Fruit fly (Drosophila melanogaster): Measurements from ENCODE around the gene CG2187.
A peak's percentile ranks its signal among the peaks of the same experiment; 100 is the strongest.

The CG2187 gene

DNA sequence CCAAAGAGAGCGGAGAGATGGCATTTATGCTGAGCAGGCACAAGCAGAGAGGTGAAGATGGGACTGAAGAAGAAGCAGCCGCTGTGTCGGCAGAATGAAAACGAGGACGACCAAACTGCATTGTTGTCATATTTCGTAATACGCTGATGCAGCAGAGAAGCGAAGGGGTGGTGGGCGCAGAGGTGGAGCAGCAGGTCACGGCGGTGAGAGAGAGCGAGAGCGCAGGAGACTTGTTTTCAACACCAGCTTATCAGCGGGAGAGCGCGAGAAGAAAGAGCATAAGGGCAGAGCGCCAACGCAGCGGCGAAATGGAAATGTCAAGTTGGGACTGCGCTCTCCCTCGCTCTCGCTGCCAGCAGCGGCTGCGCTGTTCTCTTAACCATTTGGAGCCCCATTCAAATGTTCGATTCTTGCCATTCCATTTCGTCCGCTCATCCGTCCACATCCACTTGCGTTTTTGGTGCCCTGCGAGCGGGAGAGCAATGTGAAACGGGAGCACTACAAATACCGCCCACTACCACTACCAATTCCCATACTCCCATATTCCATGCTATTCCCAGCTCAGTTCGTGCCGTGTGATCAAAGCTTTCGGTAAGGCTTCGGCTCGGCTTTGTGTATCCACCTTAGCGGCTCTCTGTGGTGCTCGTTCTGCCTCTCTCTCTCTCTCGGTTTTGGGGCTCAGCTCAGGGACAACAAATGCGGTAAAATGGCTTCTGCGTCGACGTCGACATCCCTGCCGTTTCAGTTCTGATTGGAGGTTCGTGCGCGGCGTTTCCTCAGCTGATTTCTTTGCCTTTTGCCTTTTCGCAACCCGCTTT lies 44.9 kb downstream of the CG2187 start, which contains the start of gene ttk:
TSS of gene ttk (plus strand) at position 562 of the 818 bp plus-strand sequence.
- TF ChIP-seq Hr4 (GFP tag; optimal IDR thresholded peaks at IDR 0.05) = no peak
- no peak for TF ChIP-seq net (GFP tag; optimal IDR thresholded peaks at IDR 0.05)
- TF ChIP-seq CG8119 (GFP tag; IDR thresholded peaks at IDR 0.05) = no peak
- TF ChIP-seq CG9139 (GFP tag; optimal IDR thresholded peaks at IDR 0.05) = peak; percentile 56
- peak; percentile 11 for TF ChIP-seq esn (GFP tag; optimal IDR thresholded peaks at IDR 0.05)
- TF ChIP-seq topi (GFP tag; optimal IDR thresholded peaks at IDR 0.05) = peak; percentile 2
- peak; percentile 75 for TF ChIP-seq Eip75B (GFP tag; optimal IDR thresholded peaks at IDR 0.05)
- TF ChIP-seq CG16779 (tag; optimal IDR thresholded peaks at IDR 0.05) = no peak
- TF ChIP-seq CG6276 (GFP tag; optimal IDR thresholded peaks at IDR 0.05) = peak; percentile 21
- TF ChIP-seq lz (GFP tag; optimal IDR thresholded peaks at IDR 0.05) = no peak
- TF ChIP-seq CG11902 (GFP tag; optimal IDR thresholded peaks at IDR 0.05) = no peak
- TF ChIP-seq CG6854 (GFP tag; optimal IDR thresholded peaks at IDR 0.05) = peak; percentile 43
- no peak for TF ChIP-seq salr (GFP tag; optimal IDR thresholded peaks at IDR 0.05)
- no peak for TF ChIP-seq Eip93F (GFP tag; optimal IDR thresholded peaks at IDR 0.05)
- TF ChIP-seq CG8632 (GFP tag; optimal IDR thresholded peaks at IDR 0.05) = peak; percentile 13
- no peak for TF ChIP-seq CG4318 (GFP tag; optimal IDR thresholded peaks at IDR 0.05)
- TF ChIP-seq fd85E (GFP tag; optimal IDR thresholded peaks at IDR 0.05) = no peak
- no peak for TF ChIP-seq CG8319 (GFP tag; optimal IDR thresholded peaks at IDR 0.05)
- TF ChIP-seq CG11294 (GFP tag; IDR thresholded peaks at IDR 0.05) = no peak
- TF ChIP-seq dsx (GFP tag; optimal IDR thresholded peaks at IDR 0.05; ENCODE audit: poor library complexity, severe bottlenecking) = peak; percentile 81
- TF ChIP-seq Met (GFP tag; optimal IDR thresholded peaks at IDR 0.05) = peak; percentile 22
- no peak for TF ChIP-seq Hr38 (GFP tag; optimal IDR thresholded peaks at IDR 0.05)
- peak; percentile 63 for TF ChIP-seq Sox102F (GFP tag; optimal IDR thresholded peaks at IDR 0.05)
- peak; percentile 11 for TF ChIP-seq Lpt (GFP tag; optimal IDR thresholded peaks at IDR 0.05)
- peak; percentile 77 for TF ChIP-seq Eip78C (GFP tag)
- peak; percentile 20 for TF ChIP-seq CG6808 (GFP tag; optimal IDR thresholded peaks at IDR 0.05)
- peak; percentile 10 for TF ChIP-seq CG3919 (GFP tag; optimal IDR thresholded peaks at IDR 0.05)
- TF ChIP-seq pdm3 (GFP tag; optimal IDR thresholded peaks at IDR 0.05) = no peak
- no peak for TF ChIP-seq Gug (GFP tag; IDR thresholded peaks at IDR 0.05)
- TF ChIP-seq CG34406 (GFP tag; optimal IDR thresholded peaks at IDR 0.05) = no peak
- peak; percentile 36 for TF ChIP-seq CG1621 (tag; optimal IDR thresholded peaks at IDR 0.05)
- TF ChIP-seq OdsH (GFP tag; optimal IDR thresholded peaks at IDR 0.05) = no peak
- no peak for TF ChIP-seq Hr39 (GFP tag; optimal IDR thresholded peaks at IDR 0.05)
- TF ChIP-seq Ets96B (tag; optimal IDR thresholded peaks at IDR 0.05) = no peak
- peak; percentile 6 for TF ChIP-seq CG6792 (GFP tag; optimal IDR thresholded peaks at IDR 0.05)
- TF ChIP-seq Sox15 (GFP tag; optimal IDR thresholded peaks at IDR 0.05) = no peak
- TF ChIP-seq CG10669 (GFP tag; optimal IDR thresholded peaks at IDR 0.05) = no peak
- TF ChIP-seq achi (GFP tag; optimal IDR thresholded peaks at IDR 0.05) = no peak
- TF ChIP-seq fd59A (GFP tag; optimal IDR thresholded peaks at IDR 0.05) = no peak
- TF ChIP-seq ss (GFP tag; optimal IDR thresholded peaks at IDR 0.05) = peak; percentile 17 to 43
- no peak for TF ChIP-seq dac (GFP tag; optimal IDR thresholded peaks at IDR 0.05)
- TF ChIP-seq fkh (GFP tag; optimal IDR thresholded peaks at IDR 0.05) = peak; percentile 13
- TF ChIP-seq CG7368 (GFP tag; optimal IDR thresholded peaks at IDR 0.05) = no peak
- peak; percentile 49; the same call in 2 of the 3 replicates for TF ChIP-seq CG6163 (GFP tag; IDR thresholded peaks at IDR 0.05)
- TF ChIP-seq CG10631 (GFP tag; optimal IDR thresholded peaks at IDR 0.05) = no peak
- peak; percentile 9 for TF ChIP-seq Smox (GFP tag; optimal IDR thresholded peaks at IDR 0.05)
- no peak for TF ChIP-seq CG11762 (GFP tag; optimal IDR thresholded peaks at IDR 0.05; ENCODE audit: insufficient read depth)
- no peak for TF ChIP-seq CG32006 (GFP tag; optimal IDR thresholded peaks at IDR 0.05)
- TF ChIP-seq Blimp-1 (GFP tag; optimal IDR thresholded peaks at IDR 0.05) = peak; percentile 12
- TF ChIP-seq CG31627 (GFP tag; optimal IDR thresholded peaks at IDR 0.05) = no peak

All from whole organism, prepupa.